Fruit fly (Drosophila melanogaster) whole organism, pupa: Measurements from ENCODE around the gene ScpX.

Experiments
- CG10348 ChIP-seq: fragments of 200-800 bp; sonication (Bioruptor generic); IDR thresholded peaks from 2 replicates; pipeline ENCODE4 v1.3.6; 2022; ENCODE audit warnings: missing biosample characterization, missing genetic modification characterization
- CG12605 ChIP-seq: fragments of 200-800 bp; sonication (Bioruptor generic); IDR thresholded peaks from 2 replicates; pipeline ENCODE4 v1.3.6; 2022; ENCODE audit warnings: missing biosample characterization, missing genetic modification characterization
- CG13204 ChIP-seq: fragments of 200-800 bp; sonication (Bioruptor generic); optimal IDR thresholded peaks from 2 replicates; lab custom pipeline; 2018; ENCODE audit warnings: missing biosample characterization, mild to moderate bottlenecking, missing genetic modification characterization, moderate library complexity
- CG14655 ChIP-seq: fragments of 200-800 bp; sonication (Bioruptor generic); optimal IDR thresholded peaks from 3 replicates; lab custom pipeline; 2017; ENCODE audit warnings: mild to moderate bottlenecking, missing biosample characterization, missing genetic modification reagents, missing genetic modification characterization
- CG15710 ChIP-seq: fragments of 200-800 bp; sonication (Bioruptor generic); optimal IDR thresholded peaks from 2 replicates; lab custom pipeline; 2018; ENCODE audit warnings: missing biosample characterization, mild to moderate bottlenecking, missing genetic modification characterization, moderate library complexity
- CG34367 ChIP-seq: fragments of 200-800 bp; sonication (Bioruptor generic); optimal IDR thresholded peaks from 2 replicates; lab custom pipeline; 2018; ENCODE audit warnings: missing biosample characterization, mild to moderate bottlenecking, missing genetic modification characterization
- CG8301 ChIP-seq: fragments of 200-800 bp; sonication (Bioruptor generic); optimal IDR thresholded peaks from 2 replicates; lab custom pipeline; 2018; ENCODE audit warnings: missing biosample characterization, mild to moderate bottlenecking, missing genetic modification characterization
- EcR ChIP-seq: fragments of 200-800 bp; sonication (Bioruptor generic); optimal IDR thresholded peaks from 3 replicates; lab custom pipeline; 2019; ENCODE audit warnings: missing biosample characterization, missing genetic modification characterization, mild to moderate bottlenecking, moderate library complexity, missing genetic modification reagents
- Ets98B ChIP-seq: fragments of 200-800 bp; sonication (Bioruptor generic); IDR thresholded peaks from 2 replicates; pipeline ENCODE4 v1.3.6; 2022; ENCODE audit warnings: missing biosample characterization, missing genetic modification characterization
- Pif1A ChIP-seq: fragments of 200-800 bp; sonication (Bioruptor generic); optimal IDR thresholded peaks from 3 replicates; lab custom pipeline; 2016; ENCODE audit warnings: missing biosample characterization, missing genetic modification characterization
- Pif1B ChIP-seq: fragments of 200-800 bp; sonication (Bioruptor generic); optimal IDR thresholded peaks from 3 replicates; lab custom pipeline; 2016; ENCODE audit warnings: missing biosample characterization, missing genetic modification characterization
- Snoo ChIP-seq: fragments of 200-800 bp; sonication (Bioruptor generic); optimal IDR thresholded peaks from 3 replicates; lab custom pipeline; 2017; ENCODE audit warnings: missing biosample characterization, mild to moderate bottlenecking, missing genetic modification characterization, inconsistent platforms
- fd96Ca ChIP-seq: fragments of 200-800 bp; sonication (Bioruptor generic); IDR thresholded peaks from 3 replicates; pipeline ENCODE4 v1.3.6; 2022; ENCODE audit warnings: missing biosample characterization, missing genetic modification characterization
- rn ChIP-seq: fragments of 200-800 bp; sonication (Bioruptor generic); IDR thresholded peaks from 2 replicates; pipeline ENCODE4 v1.3.6; 2022; ENCODE audit warnings: missing biosample characterization, missing genetic modification characterization

DNA sequence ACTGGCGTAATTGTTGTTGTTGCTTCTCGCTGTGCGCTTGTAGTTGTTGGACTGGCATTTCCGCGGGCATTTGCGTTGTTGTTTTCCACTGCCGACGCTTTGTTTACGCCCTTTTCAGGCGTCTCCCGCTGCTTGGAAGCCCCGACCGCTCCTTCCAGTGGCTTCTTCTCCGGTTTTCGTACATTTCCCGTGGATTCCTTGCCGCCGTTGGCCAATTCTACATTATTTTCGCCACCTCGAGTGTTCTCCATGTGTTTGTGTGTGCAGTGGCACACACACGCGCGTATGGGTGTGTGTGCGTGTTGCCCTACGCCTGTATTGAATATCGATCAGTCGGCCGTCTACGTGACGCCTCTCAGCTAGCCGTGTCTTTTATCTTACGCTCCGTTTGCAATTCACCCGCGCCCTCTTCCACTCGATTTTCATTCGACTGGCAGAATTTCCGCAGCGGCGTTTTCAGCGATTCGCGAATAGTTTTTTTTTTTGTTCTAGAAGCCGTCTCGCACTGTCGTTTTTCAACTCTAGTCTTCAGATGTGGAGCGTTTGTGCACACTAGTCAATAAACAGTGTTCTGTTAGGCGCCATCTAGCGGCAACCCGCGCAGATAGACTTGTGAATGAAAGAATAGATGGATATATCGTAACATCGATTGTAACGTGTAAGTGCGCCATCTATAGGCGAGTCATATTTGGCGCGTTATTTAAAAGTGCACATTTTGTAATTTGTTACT lies 8.3 kb downstream of the ScpX start, which contains the start of gene CG10600:
- peak; percentile 33 for TF ChIP-seq CG15710 (tag; lab: Kevin White, UChicago)
- peak; percentile 72 for TF ChIP-seq fd96Ca (GFP tag; lab: Robert Waterston, UW)
- peak; percentile 27 for TF ChIP-seq CG8301 (tag; lab: Kevin White, UChicago)
- TF ChIP-seq Snoo (tag; lab: Kevin White, UChicago), result peak; percentile 63
- TF ChIP-seq CG10348 (GFP tag; lab: Robert Waterston, UW), result no peak
- peak; percentile 63 for TF ChIP-seq Pif1B (GFP tag; lab: Kevin White, UChicago)
- TF ChIP-seq CG34367 (tag; lab: Kevin White, UChicago), result peak; percentile 11
- TF ChIP-seq CG12605, result no peak
- no peak for TF ChIP-seq CG14655 (GFP tag; lab: Kevin White, UChicago)
- peak; percentile 44 for TF ChIP-seq Ets98B (GFP tag; lab: Robert Waterston, UW)
- no peak for TF ChIP-seq CG13204 (GFP tag; lab: Kevin White, UChicago)
- no peak for TF ChIP-seq rn
- no peak for TF ChIP-seq Pif1A (GFP tag; lab: Kevin White, UChicago)
- TF ChIP-seq EcR, result no peak
